Fruit fly (Drosophila melanogaster): ENCODE results near the gene Pgd.

Pgd gene

DNA sequence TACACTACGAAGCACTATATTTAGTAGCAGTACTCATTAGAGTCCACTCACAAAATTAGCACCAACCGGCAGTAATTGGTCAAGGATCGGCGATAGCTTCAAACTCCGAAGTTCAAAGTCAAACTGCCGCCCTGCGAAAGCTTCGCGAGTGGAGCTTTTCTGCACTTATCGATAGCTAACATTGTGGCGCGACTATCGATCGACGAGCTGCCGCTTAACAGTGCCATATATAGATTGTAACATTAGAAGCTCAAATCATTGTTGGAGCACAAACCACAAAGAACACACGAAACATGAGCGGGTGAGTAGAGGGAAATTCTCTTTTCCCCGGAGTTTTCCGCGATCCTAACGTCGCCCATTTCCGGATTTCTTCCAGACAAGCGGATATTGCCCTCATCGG, at the start of gene Pgd:
Gene Pgd, plus strand, starts transcription at position 23 of the 400 bp plus-strand sequence.
- TF ChIP-seq Clk (GFP tag; optimal IDR thresholded peaks at IDR 0.05) (no peak), toe (GFP tag; optimal IDR thresholded peaks at IDR 0.05) (no peak), cnc (optimal IDR thresholded peaks at IDR 0.05) (no peak), bab1 (GFP tag; optimal IDR thresholded peaks at IDR 0.05) (peak; percentile 79), kay (GFP tag; ENCODE audit: borderline replicate concordance) (peak; percentile 21), CG7101 (tag; optimal IDR thresholded peaks at IDR 0.05) (no peak), CG11617 (GFP tag; optimal IDR thresholded peaks at IDR 0.05) (no peak), Mnt (GFP tag; optimal IDR thresholded peaks at IDR 0.05) (no peak), Hr96 (GFP tag; optimal IDR thresholded peaks at IDR 0.05) (peak; percentile 19), CG14711 (tag; optimal IDR thresholded peaks at IDR 0.05) (peak; percentile 49), CG5204 (GFP tag; optimal IDR thresholded peaks at IDR 0.05) (no peak), CG7045 (GFP tag; optimal IDR thresholded peaks at IDR 0.05) (no peak), ovo (GFP tag; optimal IDR thresholded peaks at IDR 0.05) (peak; percentile 24), cic (GFP tag; optimal IDR thresholded peaks at IDR 0.05) (peak; percentile 16), tj (GFP tag; optimal IDR thresholded peaks at IDR 0.05) (no peak), pad (GFP tag; optimal IDR thresholded peaks at IDR 0.05) (no peak), CG12768 (GFP tag; optimal IDR thresholded peaks at IDR 0.05) (peak; percentile 75), CG33017 (tag; optimal IDR thresholded peaks at IDR 0.05) (no peak), CG1620 (GFP tag; optimal IDR thresholded peaks at IDR 0.05) (no peak), Crg-1 (GFP tag; optimal IDR thresholded peaks at IDR 0.05) (peak; percentile 4)

DNA sequence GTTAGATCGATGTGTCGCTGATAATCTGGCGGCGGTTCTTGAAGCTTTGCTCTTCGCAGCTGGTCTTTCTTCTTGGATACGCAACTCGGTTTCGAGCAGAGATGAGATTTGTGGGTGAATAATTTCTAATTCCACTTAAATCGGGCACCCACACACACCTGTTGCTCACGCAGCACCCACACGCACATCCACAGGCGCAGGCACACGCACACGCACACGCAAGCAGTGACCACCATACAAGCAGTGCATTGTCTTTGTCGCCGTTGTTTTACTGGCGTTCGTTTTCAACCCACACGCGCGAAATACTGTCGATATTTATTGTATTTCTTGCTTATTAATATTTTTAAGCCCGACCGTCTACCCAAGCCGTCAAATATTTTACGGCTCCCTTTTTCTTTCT, 48.6 kb upstream of the Pgd start:
- TF ChIP-seq tj (GFP tag; optimal IDR thresholded peaks at IDR 0.05) (no peak), Hr96 (GFP tag; optimal IDR thresholded peaks at IDR 0.05) (no peak), Mnt (GFP tag; optimal IDR thresholded peaks at IDR 0.05) (no peak), kay (GFP tag; ENCODE audit: borderline replicate concordance) (no peak), CG11617 (GFP tag; optimal IDR thresholded peaks at IDR 0.05) (no peak), CG7045 (GFP tag; optimal IDR thresholded peaks at IDR 0.05) (no peak), Crg-1 (GFP tag; optimal IDR thresholded peaks at IDR 0.05) (no peak), CG12768 (GFP tag; optimal IDR thresholded peaks at IDR 0.05) (no peak), toe (GFP tag; optimal IDR thresholded peaks at IDR 0.05) (no peak), CG1620 (GFP tag; optimal IDR thresholded peaks at IDR 0.05) (no peak), pad (GFP tag; optimal IDR thresholded peaks at IDR 0.05) (no peak), CG33017 (tag; optimal IDR thresholded peaks at IDR 0.05) (no peak), Clk (GFP tag; optimal IDR thresholded peaks at IDR 0.05) (no peak), bab1 (GFP tag; optimal IDR thresholded peaks at IDR 0.05) (no peak), CG14711 (tag; optimal IDR thresholded peaks at IDR 0.05) (no peak), CG5204 (GFP tag; optimal IDR thresholded peaks at IDR 0.05) (no peak), cnc (optimal IDR thresholded peaks at IDR 0.05) (no peak), ovo (GFP tag; optimal IDR thresholded peaks at IDR 0.05) (no peak)

DNA sequence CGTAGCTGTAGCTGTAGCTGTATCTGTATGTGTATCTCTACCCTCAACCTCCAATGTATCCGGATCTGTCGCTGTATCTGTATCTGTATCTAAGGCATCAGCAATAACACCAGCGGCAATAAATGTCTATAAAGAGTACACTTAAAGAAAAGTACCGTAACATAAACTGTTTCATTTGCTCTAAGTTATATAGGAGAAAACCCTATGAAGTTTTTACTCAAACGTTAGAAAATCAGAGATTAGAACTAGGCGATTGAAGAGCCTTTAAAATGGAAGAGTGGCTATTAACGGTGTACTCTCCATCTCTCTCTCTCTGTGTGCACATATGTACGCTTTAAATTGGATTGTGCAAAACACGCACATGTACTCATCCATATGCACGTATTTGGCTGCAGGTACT, 46.7 kb upstream of the Pgd start:
- TF ChIP-seq CG11617 (GFP tag; optimal IDR thresholded peaks at IDR 0.05), result no peak
- no peak for TF ChIP-seq CG12768 (GFP tag; optimal IDR thresholded peaks at IDR 0.05)
- TF ChIP-seq CG5204 (GFP tag; optimal IDR thresholded peaks at IDR 0.05), result no peak
- TF ChIP-seq CG14711 (tag; optimal IDR thresholded peaks at IDR 0.05), result peak; percentile 40
- no peak for TF ChIP-seq kay (GFP tag; ENCODE audit: borderline replicate concordance)
- no peak for TF ChIP-seq CG7101 (tag; optimal IDR thresholded peaks at IDR 0.05)
- peak; percentile 8 for TF ChIP-seq CG33017 (tag; optimal IDR thresholded peaks at IDR 0.05)

DNA sequence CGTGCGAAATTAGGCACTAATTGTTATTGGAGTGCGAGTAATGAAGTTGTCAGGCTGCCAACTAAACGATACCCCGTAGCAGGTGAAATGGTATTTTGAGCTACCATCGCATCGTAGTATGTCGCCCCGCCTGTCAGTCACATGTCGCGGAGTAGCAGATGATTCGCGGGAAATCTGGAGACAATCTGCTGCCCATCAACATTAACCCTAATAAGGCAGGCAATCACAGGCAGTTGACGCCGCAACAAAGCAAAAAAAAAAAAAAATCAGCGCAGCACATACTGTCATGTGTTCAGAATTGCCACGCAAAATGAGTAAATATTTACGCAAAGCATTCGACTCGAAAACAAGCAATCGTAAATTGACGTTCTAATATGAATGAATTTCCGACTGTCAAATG, 41.1 kb upstream of the Pgd start:
- TF ChIP-seq bab1 (GFP tag; optimal IDR thresholded peaks at IDR 0.05) (no peak), kay (GFP tag; ENCODE audit: borderline replicate concordance) (no peak), tj (GFP tag; optimal IDR thresholded peaks at IDR 0.05) (no peak), CG7045 (GFP tag; optimal IDR thresholded peaks at IDR 0.05) (no peak), CG1620 (GFP tag; optimal IDR thresholded peaks at IDR 0.05) (no peak), pad (GFP tag; optimal IDR thresholded peaks at IDR 0.05) (no peak), Hr96 (GFP tag; optimal IDR thresholded peaks at IDR 0.05) (no peak), cnc (optimal IDR thresholded peaks at IDR 0.05) (no peak), Clk (GFP tag; optimal IDR thresholded peaks at IDR 0.05) (no peak)

DNA sequence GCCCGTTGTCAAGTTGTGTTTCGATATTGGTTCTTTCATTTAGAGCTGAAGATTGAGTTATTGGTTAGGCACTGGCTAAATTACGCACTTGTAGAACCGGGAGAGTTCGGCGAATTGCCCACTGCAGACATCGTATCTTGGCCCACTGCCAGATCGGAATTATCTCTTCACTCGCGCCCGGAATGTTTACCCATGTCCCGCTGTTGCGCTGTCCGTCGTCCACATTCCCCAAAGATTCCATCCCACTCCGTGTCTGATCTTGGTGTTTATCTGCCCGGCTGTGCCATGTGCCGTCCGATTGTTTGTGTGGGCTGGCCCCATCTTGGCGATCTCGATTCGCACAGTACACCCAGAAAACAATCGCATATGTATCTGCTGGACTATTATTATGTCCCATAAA, 40.6 kb upstream of the Pgd start:
- TF ChIP-seq CG33017 (tag; optimal IDR thresholded peaks at IDR 0.05), result no peak

DNA sequence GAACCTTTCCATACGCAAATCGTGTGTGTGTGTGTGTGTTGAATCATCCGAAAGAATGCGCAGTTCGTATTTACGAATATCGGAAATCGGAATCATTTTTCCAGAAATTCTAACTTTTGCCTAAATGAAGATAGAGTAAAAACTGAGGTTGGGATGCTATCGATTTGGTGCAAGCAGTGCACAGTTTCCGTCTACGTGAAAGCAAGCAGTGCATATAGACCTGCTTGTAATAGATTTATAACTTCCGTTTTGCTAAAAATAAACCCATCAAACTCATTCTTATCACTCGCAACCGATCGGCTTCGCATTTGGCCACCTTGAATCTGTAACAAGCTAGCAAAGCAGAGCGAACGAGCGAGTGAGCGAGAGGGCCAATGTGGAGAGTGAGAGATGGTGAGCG, 38.6 kb upstream of the Pgd start:
- no peak for TF ChIP-seq pad (GFP tag; optimal IDR thresholded peaks at IDR 0.05)

DNA sequence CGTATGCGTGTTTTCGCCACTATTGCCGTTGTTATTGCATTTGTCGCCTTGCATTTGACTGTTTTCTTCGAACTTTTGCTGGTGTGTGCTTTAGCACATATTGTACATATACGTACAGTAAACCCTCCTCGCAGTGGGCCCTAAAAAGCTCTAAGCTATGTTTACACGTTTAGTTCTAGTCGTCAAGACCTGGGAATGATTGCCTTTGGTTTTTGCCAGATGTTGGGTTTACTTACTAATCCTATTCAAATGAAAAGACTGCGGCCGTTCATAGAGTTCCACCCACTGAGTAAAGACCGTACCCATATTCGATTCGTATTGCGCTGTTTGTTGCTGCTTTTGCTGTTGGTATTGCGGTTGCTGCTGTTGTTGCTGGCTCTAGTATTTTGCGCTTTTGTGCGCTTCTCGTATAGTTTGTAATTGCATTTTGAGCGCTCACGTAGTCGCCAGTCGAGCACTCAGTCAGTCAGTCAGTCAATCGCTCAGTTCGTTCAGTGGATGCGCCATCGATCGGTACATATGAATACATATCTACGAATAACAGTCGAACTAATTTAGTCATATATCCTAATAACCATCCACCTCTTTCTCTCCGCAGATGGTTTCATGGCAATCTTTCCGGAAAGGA, 37.0 kb upstream of the Pgd start:
- TF ChIP-seq CG33017 (tag; optimal IDR thresholded peaks at IDR 0.05), result peak; percentile 87
- peak; percentile 86 for TF ChIP-seq CG12768 (GFP tag; optimal IDR thresholded peaks at IDR 0.05)
- peak; percentile 94 for TF ChIP-seq bab1 (GFP tag; optimal IDR thresholded peaks at IDR 0.05)
- TF ChIP-seq toe (GFP tag; optimal IDR thresholded peaks at IDR 0.05), result peak; percentile 72
- no peak for TF ChIP-seq cnc (optimal IDR thresholded peaks at IDR 0.05)
- TF ChIP-seq ovo (GFP tag; optimal IDR thresholded peaks at IDR 0.05), result peak; percentile 85
- TF ChIP-seq CG7101 (tag; optimal IDR thresholded peaks at IDR 0.05), result peak; percentile 95
- TF ChIP-seq cic (GFP tag; optimal IDR thresholded peaks at IDR 0.05), result peak; percentile 93
- TF ChIP-seq CG14711 (tag; optimal IDR thresholded peaks at IDR 0.05), result peak; percentile 87
- peak; percentile 72 for TF ChIP-seq Crg-1 (GFP tag; optimal IDR thresholded peaks at IDR 0.05)
- TF ChIP-seq CG1620 (GFP tag; optimal IDR thresholded peaks at IDR 0.05), result peak; percentile 80
- TF ChIP-seq kay (GFP tag; ENCODE audit: borderline replicate concordance), result no peak
- TF ChIP-seq pad (GFP tag; optimal IDR thresholded peaks at IDR 0.05), result peak; percentile 74
- TF ChIP-seq Mnt (GFP tag; optimal IDR thresholded peaks at IDR 0.05), result peak; percentile 77
- TF ChIP-seq CG5204 (GFP tag; optimal IDR thresholded peaks at IDR 0.05), result peak; percentile 66
- TF ChIP-seq Hr96 (GFP tag; optimal IDR thresholded peaks at IDR 0.05), result peak; percentile 89
- peak; percentile 68 for TF ChIP-seq tj (GFP tag; optimal IDR thresholded peaks at IDR 0.05)
- peak; percentile 89 for TF ChIP-seq CG11617 (GFP tag; optimal IDR thresholded peaks at IDR 0.05)
- TF ChIP-seq Clk (GFP tag; optimal IDR thresholded peaks at IDR 0.05), result peak; percentile 66
- TF ChIP-seq CG7045 (GFP tag; optimal IDR thresholded peaks at IDR 0.05), result peak; percentile 79

Measured in whole organism, adult.